Worm (Caenorhabditis elegans) whole organism, late embryonic: ENCODE results near the gene C25A11.2.

ENCODE experiments used
- K09A11.1 ChIP-seq: sonication (generic microtip); optimal IDR thresholded peaks from 2 replicates; lab custom pipeline; 2017; ENCODE audit warnings: antibody characterized with exemption, mild to moderate bottlenecking, missing genetic modification characterization, missing compliant biosample characterization; ENCODE audit not compliant: insufficient read depth
- Y22D7AL.16 ChIP-seq: sonication (generic microtip); optimal IDR thresholded peaks from 2 replicates; lab custom pipeline; 2016; ENCODE audit warnings: missing genetic modification characterization, missing compliant biosample characterization
- ahr-1 ChIP-seq: sonication (generic microtip); optimal IDR thresholded peaks from 2 replicates; lab custom pipeline; 2016; ENCODE audit warnings: missing genetic modification characterization, missing compliant biosample characterization
- ceh-18 ChIP-seq: sonication (generic microtip); optimal IDR thresholded peaks from 2 replicates; lab custom pipeline; 2016; ENCODE audit warnings: missing genetic modification characterization, missing compliant biosample characterization
- ceh-19 ChIP-seq: fragments of 200-800 bp; sonication (Bioruptor generic); optimal IDR thresholded peaks from 2 replicates; lab custom pipeline; 2018; ENCODE audit warnings: mild to moderate bottlenecking, missing genetic modification characterization, missing compliant biosample characterization
- ceh-2 ChIP-seq: sonication (generic microtip); optimal IDR thresholded peaks from 2 replicates; lab custom pipeline; 2016; ENCODE audit warnings: missing genotype, missing genetic modification characterization, missing compliant biosample characterization
- ceh-22 ChIP-seq: sonication (generic microtip); optimal IDR thresholded peaks from 2 replicates; lab custom pipeline; 2017; ENCODE audit warnings: missing biosample characterization, missing genetic modification characterization
- ceh-30 ChIP-seq: fragments of 150-350 bp; optimal IDR thresholded peaks from 2 replicates; lab custom pipeline; 2014; ENCODE audit warnings: missing biosample characterization, missing genetic modification characterization
- ceh-31 ChIP-seq: sonication (generic microtip); optimal IDR thresholded peaks from 2 replicates; lab custom pipeline; 2016; ENCODE audit warnings: missing genetic modification characterization, missing compliant biosample characterization
- ceh-34 ChIP-seq: sonication (generic microtip); optimal IDR thresholded peaks from 2 replicates; lab custom pipeline; 2016; ENCODE audit warnings: mild to moderate bottlenecking, missing genetic modification characterization, missing compliant biosample characterization
- ceh-48 ChIP-seq: sonication (generic microtip); optimal IDR thresholded peaks from 2 replicates; lab custom pipeline; 2016; ENCODE audit warnings: missing genetic modification characterization, inconsistent platforms, missing compliant biosample characterization
- ceh-6 ChIP-seq: fragments of 200-800 bp; sonication (Bioruptor generic); optimal IDR thresholded peaks from 2 replicates; lab custom pipeline; 2018; ENCODE audit warnings: mild to moderate bottlenecking, missing genetic modification characterization, missing compliant biosample characterization
- ceh-9 ChIP-seq: sonication (generic microtip); optimal IDR thresholded peaks from 2 replicates; lab custom pipeline; 2016; ENCODE audit warnings: mild to moderate bottlenecking, missing genetic modification characterization, inconsistent platforms, missing compliant biosample characterization
- che-1 ChIP-seq: sonication (generic microtip); optimal IDR thresholded peaks from 2 replicates; lab custom pipeline; 2016; ENCODE audit warnings: mild to moderate bottlenecking, missing genetic modification characterization, missing compliant biosample characterization
- dmd-4 ChIP-seq: sonication (generic microtip); optimal IDR thresholded peaks from 2 replicates; lab custom pipeline; 2016; ENCODE audit warnings: borderline replicate concordance, missing genetic modification characterization, missing compliant biosample characterization
- dve-1 ChIP-seq: sonication (generic microtip); optimal IDR thresholded peaks from 2 replicates; lab custom pipeline; 2017; ENCODE audit warnings: antibody characterized with exemption, mild to moderate bottlenecking, missing genetic modification characterization, missing compliant biosample characterization
- elt-2 ChIP-seq: sonication (generic microtip); optimal IDR thresholded peaks from 2 replicates; lab custom pipeline; 2016; ENCODE audit warnings: missing genetic modification reagents, missing genetic modification characterization, missing compliant biosample characterization
- elt-4 ChIP-seq: sonication (generic microtip); optimal IDR thresholded peaks from 2 replicates; lab custom pipeline; 2016; ENCODE audit warnings: missing genetic modification characterization, missing compliant biosample characterization
- ets-4 ChIP-seq: sonication (generic microtip); optimal IDR thresholded peaks from 2 replicates; lab custom pipeline; 2016; ENCODE audit warnings: missing genetic modification characterization, missing compliant biosample characterization
- fax-1 ChIP-seq: sonication (generic microtip); optimal IDR thresholded peaks from 2 replicates; lab custom pipeline; 2016; ENCODE audit warnings: missing genotype, missing genetic modification characterization, missing compliant biosample characterization
- fkh-6 ChIP-seq: sonication (generic microtip); optimal IDR thresholded peaks from 2 replicates; lab custom pipeline; 2016; ENCODE audit warnings: missing genetic modification characterization, missing compliant biosample characterization
- hlh-13 ChIP-seq: fragments of 200-800 bp; sonication (Bioruptor generic); optimal IDR thresholded peaks from 2 replicates; lab custom pipeline; 2018; ENCODE audit warnings: mild to moderate bottlenecking, missing genetic modification characterization, missing compliant biosample characterization
- hlh-8 ChIP-seq: sonication (generic microtip); optimal IDR thresholded peaks from 2 replicates; lab custom pipeline; 2016; ENCODE audit warnings: missing genotype, missing genetic modification characterization, missing compliant biosample characterization
- lim-6 ChIP-seq: sonication (generic microtip); optimal IDR thresholded peaks from 2 replicates; lab custom pipeline; 2016; ENCODE audit warnings: missing genetic modification characterization, missing compliant biosample characterization
- madf-2 ChIP-seq: sonication (generic microtip); optimal IDR thresholded peaks from 2 replicates; lab custom pipeline; 2017; ENCODE audit warnings: missing genetic modification characterization, missing compliant biosample characterization
- mec-3 ChIP-seq: sonication (generic microtip); optimal IDR thresholded peaks from 2 replicates; lab custom pipeline; 2016; ENCODE audit warnings: borderline replicate concordance, missing genetic modification characterization, missing compliant biosample characterization
- nfya-1 ChIP-seq: sonication (generic microtip); optimal IDR thresholded peaks from 2 replicates; lab custom pipeline; 2017; ENCODE audit warnings: missing genetic modification characterization, mild to moderate bottlenecking, missing compliant biosample characterization, antibody characterized with exemption, moderate library complexity
- npax-4 ChIP-seq: sonication (generic microtip); optimal IDR thresholded peaks from 2 replicates; lab custom pipeline; 2016; ENCODE audit warnings: missing genetic modification characterization, missing compliant biosample characterization
- odd-2 ChIP-seq: sonication (generic microtip); optimal IDR thresholded peaks from 2 replicates; lab custom pipeline; 2017; ENCODE audit warnings: antibody characterized with exemption, mild to moderate bottlenecking, missing genetic modification characterization, missing compliant biosample characterization
- pat-9 ChIP-seq: fragments of 200-800 bp; sonication (Bioruptor generic); optimal IDR thresholded peaks from 2 replicates; lab custom pipeline; 2018; ENCODE audit warnings: mild to moderate bottlenecking, missing genetic modification characterization, moderate library complexity, missing compliant biosample characterization
- pax-1 ChIP-seq: fragments of 150-350 bp; optimal IDR thresholded peaks from 2 replicates; lab custom pipeline; 2014; ENCODE audit warnings: missing biosample characterization, missing genetic modification characterization
- pqm-1 ChIP-seq: sonication (generic microtip); optimal IDR thresholded peaks from 2 replicates; lab custom pipeline; 2016; ENCODE audit warnings: missing genetic modification characterization, missing compliant biosample characterization
- pros-1 ChIP-seq: fragments of 150-350 bp; optimal IDR thresholded peaks from 2 replicates; lab custom pipeline; 2014; ENCODE audit warnings: missing biosample characterization, missing genetic modification reagents, missing genetic modification characterization
- ref-2 ChIP-seq: sonication (generic microtip); optimal IDR thresholded peaks from 2 replicates; lab custom pipeline; 2016; ENCODE audit warnings: missing genetic modification characterization, missing compliant biosample characterization
- rnt-1 ChIP-seq: sonication (generic microtip); optimal IDR thresholded peaks from 2 replicates; lab custom pipeline; 2016; ENCODE audit warnings: missing genetic modification characterization, missing compliant biosample characterization
- sdc-2 ChIP-seq: sonication (generic microtip); optimal IDR thresholded peaks from 2 replicates; lab custom pipeline; 2016; ENCODE audit warnings: missing genotype, missing genetic modification characterization, missing compliant biosample characterization
- sox-2 ChIP-seq: fragments of 200-800 bp; sonication (Bioruptor generic); IDR thresholded peaks from 2 replicates; pipeline ENCODE4 v1.3.6; 2022; ENCODE audit warnings: missing genetic modification reagents, missing genetic modification characterization, missing compliant biosample characterization
- sox-4 ChIP-seq: sonication (generic microtip); optimal IDR thresholded peaks from 2 replicates; lab custom pipeline; 2017; ENCODE audit warnings: mild to moderate bottlenecking, missing genetic modification characterization, inconsistent platforms, missing compliant biosample characterization
- syd-9 ChIP-seq: sonication (generic microtip); optimal IDR thresholded peaks from 2 replicates; lab custom pipeline; 2016; ENCODE audit warnings: mild to moderate bottlenecking, missing genetic modification characterization, moderate library complexity, missing compliant biosample characterization
- tbx-2 ChIP-seq: sonication (generic microtip); optimal IDR thresholded peaks from 2 replicates; lab custom pipeline; 2016; ENCODE audit warnings: missing genetic modification characterization, missing compliant biosample characterization
- tbx-7 ChIP-seq: sonication (generic microtip); optimal IDR thresholded peaks from 2 replicates; lab custom pipeline; 2016; ENCODE audit warnings: missing genotype, missing genetic modification characterization, missing compliant biosample characterization
- ttx-3 ChIP-seq: sonication (generic microtip); optimal IDR thresholded peaks from 2 replicates; lab custom pipeline; 2016; ENCODE audit warnings: missing genetic modification reagents, missing genetic modification characterization, missing compliant biosample characterization
- unc-3 ChIP-seq, 2 experiments: fragments of 200-800 bp in 1 of 2; sonication (Bioruptor generic) in 1 of 2; sonication (generic microtip) in 1 of 2; conservative IDR thresholded peaks in 1 of 2; optimal IDR thresholded peaks in 1 of 2; 2 replicates each; pipeline versions ENCODE4 v1.3.6 to Lab custom; 2016 to 2022; ENCODE audit warnings: missing compliant biosample characterization in 2 of 2, missing genetic modification characterization in 2 of 2, missing genetic modification reagents in 1 of 2
- unc-42 ChIP-seq: sonication (generic microtip); optimal IDR thresholded peaks from 2 replicates; lab custom pipeline; 2016; ENCODE audit warnings: missing genotype, missing genetic modification characterization, missing compliant biosample characterization
- unc-55 ChIP-seq: sonication (generic microtip); optimal IDR thresholded peaks from 2 replicates; lab custom pipeline; 2017; ENCODE audit warnings: missing biosample characterization, missing genetic modification reagents, missing genetic modification characterization
- unc-86 ChIP-seq: sonication (generic microtip); optimal IDR thresholded peaks from 2 replicates; lab custom pipeline; 2016; ENCODE audit warnings: missing genetic modification characterization, missing compliant biosample characterization
- ztf-16 ChIP-seq: sonication (generic microtip); optimal IDR thresholded peaks from 2 replicates; lab custom pipeline; 2017; ENCODE audit warnings: missing genetic modification characterization, missing compliant biosample characterization

C25A11.2 gene

DNA sequence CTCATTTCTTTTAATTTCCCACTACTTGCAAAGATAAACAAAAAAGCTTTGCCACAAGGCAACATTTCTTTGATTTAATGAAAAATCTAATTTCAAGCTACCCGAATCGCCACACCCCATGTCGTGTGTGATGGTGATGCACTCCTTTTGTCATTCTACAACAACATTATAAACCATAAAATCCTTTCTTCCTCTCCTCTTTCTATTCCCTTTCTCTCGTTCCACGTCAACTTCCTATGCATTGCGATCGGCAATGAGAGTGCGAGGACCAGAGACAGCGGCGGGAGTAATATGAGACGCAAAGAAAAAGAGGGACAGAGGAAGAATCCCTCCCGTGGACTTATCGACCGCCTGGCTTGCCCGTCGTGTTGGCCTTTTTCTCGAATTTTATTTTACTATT, 45.8 kb upstream of the C25A11.2 start:
- TF ChIP-seq npax-4 (tag; lab: Kevin White, UChicago) (no peak), unc-86 (tag; lab: Kevin White, UChicago) (no peak), unc-3 (GFP tag; conservative IDR thresholded peaks at IDR 0.05; lab: Robert Waterston, UW) (no peak), unc-3 (tag; optimal IDR thresholded peaks at IDR 0.05; lab: Kevin White, UChicago) (no peak), sox-2 (GFP tag; lab: Robert Waterston, UW) (no peak), sdc-2 (tag; lab: Kevin White, UChicago) (peak; percentile 36), nfya-1 (peak; percentile 53), hlh-13 (GFP tag; lab: Kevin White, UChicago) (no peak), lim-6 (tag; lab: Kevin White, UChicago) (no peak), rnt-1 (peak; percentile 17), pat-9 (tag; lab: Kevin White, UChicago) (no peak), odd-2 (tag; lab: Kevin White, UChicago) (no peak), dmd-4 (tag; lab: Kevin White, UChicago) (no peak), elt-2 (tag; lab: Kevin White, UChicago) (no peak), unc-55 (GFP tag; lab: Kevin White, UChicago) (peak; percentile 60), dve-1 (tag; lab: Kevin White, UChicago) (peak; percentile 0), tbx-2 (tag; lab: Kevin White, UChicago) (peak; percentile 42), ceh-30 (no peak), pax-1 (no peak), madf-2 (tag; lab: Kevin White, UChicago) (no peak), ets-4 (tag; lab: Kevin White, UChicago) (no peak), ceh-48 (peak; percentile 24), ceh-18 (peak; percentile 38), hlh-8 (tag; lab: Kevin White, UChicago) (no peak), pros-1 (peak; percentile 63), ttx-3 (tag; lab: Kevin White, UChicago) (no peak), ceh-19 (GFP tag; lab: Kevin White, UChicago) (no peak), ceh-2 (tag; lab: Kevin White, UChicago) (peak; percentile 11), ceh-34 (tag; lab: Kevin White, UChicago) (peak; percentile 73), ceh-31 (tag; lab: Kevin White, UChicago) (peak; percentile 63), fax-1 (no peak), fkh-6 (tag; lab: Kevin White, UChicago) (no peak), ceh-22 (tag; lab: Kevin White, UChicago) (no peak), ahr-1 (tag; lab: Kevin White, UChicago) (no peak), unc-42 (tag; lab: Kevin White, UChicago) (peak; percentile 82), che-1 (no peak), ceh-6 (GFP tag; lab: Kevin White, UChicago) (no peak), ceh-9 (no peak), mec-3 (no peak), sox-4 (tag; lab: Kevin White, UChicago) (no peak), pqm-1 (no peak)

DNA sequence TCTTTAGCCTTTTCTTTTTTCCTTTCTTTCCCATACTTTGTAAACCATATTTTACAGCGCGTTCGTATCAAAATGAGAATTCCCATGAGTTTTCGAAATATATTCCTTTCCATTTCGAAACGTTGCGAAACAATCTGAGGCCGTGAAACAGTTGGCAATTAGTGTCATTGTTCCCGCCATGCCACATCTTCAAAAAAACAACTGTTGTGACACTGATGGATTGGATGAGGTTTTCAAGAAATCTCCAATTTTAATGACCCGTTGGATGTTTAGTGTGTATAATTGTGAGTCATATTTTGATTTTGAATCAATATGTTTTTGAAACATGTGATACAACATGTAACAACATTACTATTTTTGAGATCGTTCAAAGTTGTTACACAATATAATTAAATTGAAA, 44.8 kb upstream of the C25A11.2 start:
- TF ChIP-seq ceh-9 (no peak), Y22D7AL.16 (tag; lab: Kevin White, UChicago) (no peak), syd-9 (tag; lab: Kevin White, UChicago) (no peak), tbx-7 (tag; lab: Kevin White, UChicago) (no peak), sox-2 (GFP tag; lab: Robert Waterston, UW) (no peak), dve-1 (tag; lab: Kevin White, UChicago) (no peak), ceh-19 (GFP tag; lab: Kevin White, UChicago) (no peak), fax-1 (no peak), unc-3 (GFP tag; conservative IDR thresholded peaks at IDR 0.05; lab: Robert Waterston, UW) (no peak), unc-3 (tag; optimal IDR thresholded peaks at IDR 0.05; lab: Kevin White, UChicago) (no peak), pax-1 (no peak), ceh-30 (no peak), ref-2 (no peak), fkh-6 (tag; lab: Kevin White, UChicago) (no peak), elt-4 (tag; lab: Kevin White, UChicago) (no peak), hlh-8 (tag; lab: Kevin White, UChicago) (no peak), ztf-16 (tag; lab: Kevin White, UChicago) (no peak), K09A11.1 (tag; lab: Kevin White, UChicago) (no peak)
